Worm (Caenorhabditis elegans): Measurements from ENCODE around the gene efr-3.

The efr-3 gene

DNA sequence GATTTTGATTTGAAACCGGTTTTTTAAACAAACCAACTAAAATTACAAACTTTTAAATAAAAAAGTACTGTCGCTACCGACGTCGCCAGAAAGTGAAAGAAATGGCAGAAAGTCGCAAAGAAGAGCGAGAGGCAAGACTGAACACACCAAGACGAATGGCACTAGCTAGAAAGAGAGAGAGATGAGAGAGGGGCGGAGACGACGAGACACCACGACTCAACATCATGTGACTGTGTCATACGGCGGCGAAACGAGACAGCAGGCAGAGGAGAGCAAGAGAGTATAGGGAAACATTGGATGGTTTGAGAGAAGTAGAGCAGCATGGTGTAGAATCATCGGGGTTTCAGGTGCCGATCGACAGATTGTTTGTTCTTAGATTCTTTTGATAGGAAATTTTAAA lies 27.4 kb upstream of the efr-3 start (continued):
- no peak for TF ChIP-seq Y79H2A.3 (GFP tag; conservative IDR thresholded peaks at IDR 0.05)
- TF ChIP-seq pbrm-1 (GFP tag; IDR thresholded peaks at IDR 0.05), result peak; percentile 72
- peak; percentile 79 for TF ChIP-seq pha-4 (tag; optimal IDR thresholded peaks at IDR 0.05)
- peak; percentile 72 for TF ChIP-seq lin-54 (GFP tag; optimal IDR thresholded peaks at IDR 0.05)
- TF ChIP-seq attf-6 (GFP tag; IDR thresholded peaks at IDR 0.05), result no peak
- TF ChIP-seq F49E8.2 (tag; optimal IDR thresholded peaks at IDR 0.05; ENCODE audit: insufficient read depth), result no peak
- TF ChIP-seq C17E4.6 (GFP tag; IDR thresholded peaks at IDR 0.05), result 0 out of 2 replicates have a peak, but pooled peaks have one; percentile 38
- no peak for TF ChIP-seq akir-1 (GFP tag; optimal IDR thresholded peaks at IDR 0.05)
- TF ChIP-seq ceh-40 (GFP tag; IDR thresholded peaks at IDR 0.05), result no peak
- no peak for TF ChIP-seq F55B11.4 (tag; optimal IDR thresholded peaks at IDR 0.05; ENCODE audit: borderline replicate concordance, insufficient read depth)
- no peak for TF ChIP-seq nfya-1 (tag; optimal IDR thresholded peaks at IDR 0.05; ENCODE audit: borderline replicate concordance, insufficient read depth)
- TF ChIP-seq lsl-1 (GFP tag; optimal IDR thresholded peaks at IDR 0.05), result no peak
- TF ChIP-seq F57C9.4 (tag; optimal IDR thresholded peaks at IDR 0.05), result no peak
- no peak for TF ChIP-seq B0019.2 (GFP tag; conservative IDR thresholded peaks at IDR 0.05)
- peak; percentile 67 for TF ChIP-seq ztf-26 (tag; optimal IDR thresholded peaks at IDR 0.05)
- no peak for TF ChIP-seq bed-1 (GFP tag; IDR thresholded peaks at IDR 0.05)
- TF ChIP-seq snpc-1.1 (tag; optimal IDR thresholded peaks at IDR 0.05; ENCODE audit: insufficient read depth), result peak; percentile 16
- no peak for TF ChIP-seq nhr-120 (GFP tag; IDR thresholded peaks at IDR 0.05)
- TF ChIP-seq bed-2 (GFP tag; IDR thresholded peaks at IDR 0.05), result no peak
- no peak for TF ChIP-seq dpff-1 (tag; optimal IDR thresholded peaks at IDR 0.05)
- TF ChIP-seq egrh-3 (GFP tag; IDR thresholded peaks at IDR 0.05), result peak; percentile 53; the same call in 1 of the 2 replicates
- no peak for TF ChIP-seq F37B4.10 (GFP tag; IDR thresholded peaks at IDR 0.05)
- TF ChIP-seq ccch-3 (GFP tag; optimal IDR thresholded peaks at IDR 0.05), result no peak
- no peak for TF ChIP-seq ceh-79 (tag; optimal IDR thresholded peaks at IDR 0.05)
- no peak for TF ChIP-seq F52B5.7 (tag; optimal IDR thresholded peaks at IDR 0.05)
- peak; percentile 84 for TF ChIP-seq lin-40 (tag; optimal IDR thresholded peaks at IDR 0.05)
- TF ChIP-seq unc-130 (GFP tag; optimal IDR thresholded peaks at IDR 0.05), result no peak
- TF ChIP-seq lsy-27 (tag; optimal IDR thresholded peaks at IDR 0.05; ENCODE audit: borderline replicate concordance, insufficient read depth), result no peak
- TF ChIP-seq ztf-22 (GFP tag; optimal IDR thresholded peaks at IDR 0.05), result no peak
- no peak for TF ChIP-seq hlh-26 (GFP tag; conservative IDR thresholded peaks at IDR 0.05)
- peak; percentile 80 for TF ChIP-seq C06A6.2 (GFP tag; conservative IDR thresholded peaks at IDR 0.05)
- no peak for TF ChIP-seq hlh-12 (tag; optimal IDR thresholded peaks at IDR 0.05)
- no peak for TF ChIP-seq efl-1 (GFP tag; optimal IDR thresholded peaks at IDR 0.05)

DNA sequence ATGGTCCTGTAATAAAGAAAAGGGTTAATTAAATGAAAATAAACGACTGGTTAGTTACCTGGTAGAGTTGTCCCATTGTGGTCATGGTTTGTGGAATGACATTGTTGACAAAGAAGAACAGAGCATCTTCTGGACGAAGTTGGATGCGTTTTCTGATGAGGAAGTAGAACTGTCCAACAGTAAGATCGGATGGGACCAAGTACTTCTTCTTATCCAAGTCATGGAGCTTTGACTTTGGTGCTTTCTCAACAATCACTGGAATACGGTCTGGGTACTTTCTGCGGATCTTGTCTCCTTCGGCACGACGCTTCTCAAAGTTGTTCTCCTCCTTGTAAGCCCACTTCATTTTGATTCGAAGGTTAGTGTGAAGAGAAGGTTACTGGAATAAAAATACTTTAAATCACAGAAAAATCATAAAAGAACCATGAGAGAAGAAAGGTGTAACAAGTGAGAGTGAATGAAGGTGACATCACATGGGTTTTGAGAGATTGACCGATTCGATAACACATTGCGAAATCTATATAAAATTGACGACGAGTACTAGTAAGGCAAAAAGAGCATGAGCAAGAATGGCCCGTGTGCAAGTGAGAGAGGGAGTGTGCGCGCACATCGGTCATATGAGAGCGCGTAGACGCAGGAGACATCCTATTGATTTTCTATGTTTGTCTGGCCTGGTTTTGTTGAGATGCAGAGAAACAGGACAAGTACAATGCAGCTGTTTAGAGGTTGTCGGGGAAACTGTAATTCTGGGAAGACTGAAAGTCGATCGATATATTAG lies 26.6 kb upstream of the efr-3 start, which contains the start of gene lgg-1:
TSS of gene lgg-1 (minus strand) at position 379 of the 778 bp plus-strand sequence.
- peak in 1 of 2 experiments; percentile 38 for TF ChIP-seq let-607 (tag; optimal IDR thresholded peaks at IDR 0.05)
- TF ChIP-seq ceh-100 (GFP tag; IDR thresholded peaks at IDR 0.05), result no peak; the same call in 1 of the 2 replicates
- no peak for TF ChIP-seq ets-4 (GFP tag; optimal IDR thresholded peaks at IDR 0.05)
- TF ChIP-seq ekl-4 (GFP tag; IDR thresholded peaks at IDR 0.05), result 0 out of 2 replicates have a peak, but pooled peaks have one; percentile 71
- no peak for TF ChIP-seq fkh-3 (tag; optimal IDR thresholded peaks at IDR 0.05)
- TF ChIP-seq F57A8.1 (GFP tag; optimal IDR thresholded peaks at IDR 0.05), result peak; percentile 0
- TF ChIP-seq attf-5 (GFP tag; optimal IDR thresholded peaks at IDR 0.05), result peak; percentile 45
- TF ChIP-seq lag-1 (GFP tag; IDR thresholded peaks at IDR 0.05), result 0 out of 2 replicates have a peak, but pooled peaks have one; percentile 35
- no peak for TF ChIP-seq atf-7 (tag; optimal IDR thresholded peaks at IDR 0.05)
- no peak for TF ChIP-seq dpff-1 (tag; optimal IDR thresholded peaks at IDR 0.05)
- TF ChIP-seq somi-1 (GFP tag; optimal IDR thresholded peaks at IDR 0.05), result no peak
- TF ChIP-seq ceh-91 (GFP tag; IDR thresholded peaks at IDR 0.05), result no peak
- TF ChIP-seq snpc-4 (GFP tag; optimal IDR thresholded peaks at IDR 0.05), result no peak
- TF ChIP-seq snpc-4 (tag; optimal IDR thresholded peaks at IDR 0.05), result peak in 3 of 4 experiments; percentile 1 to 12 (median 10)
- peak; percentile 11 for TF ChIP-seq lin-40 (tag; optimal IDR thresholded peaks at IDR 0.05)
- TF ChIP-seq mxl-1 (tag; optimal IDR thresholded peaks at IDR 0.05), result peak; percentile 14
- peak; percentile 72 for TF ChIP-seq athp-1 (tag; optimal IDR thresholded peaks at IDR 0.05)
